Worm (Caenorhabditis elegans) whole organism, young adult: ENCODE data around the gene srlf-14.

Experiments
- B0035.1 ChIP-seq: sonication (generic microtip); optimal IDR thresholded peaks from 2 replicates; lab custom pipeline; 2016; ENCODE audit warnings: missing genetic modification characterization, mild to moderate bottlenecking, missing compliant biosample characterization, missing genotype, missing genetic modification reagents
- B0336.3 ChIP-seq: fragments of 200-800 bp; sonication (Bioruptor generic); IDR thresholded peaks from 2 replicates; pipeline ENCODE4 v1.3.6; 2022; ENCODE audit warnings: missing genetic modification characterization, missing compliant biosample characterization
- C06A6.2 ChIP-seq: fragments of 200-800 bp; sonication (Bioruptor generic); conservative IDR thresholded peaks from 2 replicates; pipeline ENCODE4 v1.3.6; 2022; ENCODE audit warnings: missing genetic modification characterization, missing compliant biosample characterization
- F49E8.2 ChIP-seq: sonication (generic microtip); optimal IDR thresholded peaks from 3 replicates; lab custom pipeline; 2017; ENCODE audit warnings: missing genetic modification characterization, mild to moderate bottlenecking, missing compliant biosample characterization, antibody characterized with exemption, moderate library complexity; ENCODE audit not compliant: insufficient read depth
- F57C9.4 ChIP-seq: sonication (generic microtip); optimal IDR thresholded peaks from 2 replicates; lab custom pipeline; 2017; ENCODE audit warnings: mild to moderate bottlenecking, missing genetic modification characterization, missing compliant biosample characterization
- K12H6.12 ChIP-seq: fragments of 200-800 bp; sonication (Bioruptor generic); optimal IDR thresholded peaks from 2 replicates; lab custom pipeline; 2018; ENCODE audit warnings: mild to moderate bottlenecking, missing genetic modification characterization, missing compliant biosample characterization
- T07F8.4 ChIP-seq: sonication (generic microtip); optimal IDR thresholded peaks from 2 replicates; lab custom pipeline; 2016; ENCODE audit warnings: mild to moderate bottlenecking, missing genetic modification characterization, moderate library complexity, missing compliant biosample characterization
- Y53F4B.3 ChIP-seq: fragments of 200-800 bp; sonication (Bioruptor generic); IDR thresholded peaks from 2 replicates; pipeline ENCODE4 v1.3.6; 2022; ENCODE audit warnings: missing genetic modification reagents, missing genetic modification characterization, missing compliant biosample characterization
- Y56A3A.18 ChIP-seq: fragments of 200-800 bp; sonication (Bioruptor generic); IDR thresholded peaks from 2 replicates; pipeline ENCODE4 v1.3.6; 2022; ENCODE audit warnings: missing genetic modification reagents, missing genetic modification characterization, missing compliant biosample characterization
- ama-1 ChIP-seq, 3 experiments: fragments of 150-350 bp in 1 of 3; sonication (generic microtip) in 2 of 3; optimal IDR thresholded peaks; 2 replicates each; lab custom pipeline; 2014 to 2018; ENCODE audit warnings: missing biosample characterization in 2 of 3, missing genetic modification characterization in 2 of 3, missing genetic modification reagents in 2 of 3
- attf-3 ChIP-seq: fragments of 200-800 bp; sonication (Bioruptor generic); conservative IDR thresholded peaks from 2 replicates; pipeline ENCODE4 v1.3.6; 2022; ENCODE audit warnings: missing genetic modification reagents, missing genetic modification characterization, missing compliant biosample characterization
- attf-6 ChIP-seq: fragments of 200-800 bp; sonication (Bioruptor generic); IDR thresholded peaks from 2 replicates; pipeline ENCODE4 v1.3.6; 2022; ENCODE audit warnings: missing genetic modification reagents, missing genetic modification characterization, missing compliant biosample characterization
- cebp-1 ChIP-seq, 2 experiments: fragments of 200-800 bp in 1 of 2; sonication (Bioruptor generic) in 1 of 2; sonication (generic microtip) in 1 of 2; IDR thresholded peaks in 1 of 2; optimal IDR thresholded peaks in 1 of 2; 2 replicates each; pipeline versions ENCODE4 v1.3.6 to Lab custom; 2017 to 2022; ENCODE audit warnings: missing compliant biosample characterization in 2 of 2, missing genetic modification characterization in 2 of 2, mild to moderate bottlenecking in 1 of 2, missing genetic modification reagents in 1 of 2, moderate library complexity in 1 of 2
- cebp-2 ChIP-seq: fragments of 200-800 bp; sonication (Bioruptor generic); IDR thresholded peaks from 2 replicates; pipeline ENCODE4 v1.3.6; 2022; ENCODE audit warnings: missing genetic modification characterization, missing compliant biosample characterization
- ceh-40 ChIP-seq: fragments of 200-800 bp; sonication (Bioruptor generic); IDR thresholded peaks from 2 replicates; pipeline ENCODE4 v1.3.6; 2022; ENCODE audit warnings: missing genetic modification characterization, missing compliant biosample characterization
- ceh-79 ChIP-seq: sonication (generic microtip); optimal IDR thresholded peaks from 2 replicates; lab custom pipeline; 2017; ENCODE audit warnings: mild to moderate bottlenecking, missing genetic modification characterization, missing compliant biosample characterization
- dpff-1 ChIP-seq: sonication (generic microtip); optimal IDR thresholded peaks from 2 replicates; lab custom pipeline; 2017; ENCODE audit warnings: mild to moderate bottlenecking, missing genetic modification characterization, missing compliant biosample characterization
- hlh-12 ChIP-seq: sonication (generic microtip); optimal IDR thresholded peaks from 2 replicates; lab custom pipeline; 2016; ENCODE audit warnings: missing genetic modification characterization, missing compliant biosample characterization
- lin-54 ChIP-seq: fragments of 200-800 bp; sonication (Bioruptor generic); optimal IDR thresholded peaks from 2 replicates; lab custom pipeline; 2018; ENCODE audit warnings: mild to moderate bottlenecking, missing genetic modification characterization, missing compliant biosample characterization
- madf-3 ChIP-seq: fragments of 200-800 bp; sonication (Bioruptor generic); IDR thresholded peaks from 2 replicates; pipeline ENCODE4 v1.3.6; 2022; ENCODE audit warnings: missing genetic modification reagents, missing genetic modification characterization, missing compliant biosample characterization
- mcd-1 ChIP-seq: fragments of 200-800 bp; sonication (Bioruptor generic); IDR thresholded peaks from 2 replicates; pipeline ENCODE4 v1.3.6; 2022; ENCODE audit warnings: missing genetic modification reagents, missing genetic modification characterization, missing compliant biosample characterization
- mes-4 ChIP-seq: sonication (generic microtip); optimal IDR thresholded peaks from 2 replicates; lab custom pipeline; 2016; ENCODE audit warnings: missing genotype, missing genetic modification characterization, missing compliant biosample characterization
- mxl-1 ChIP-seq: sonication (generic microtip); optimal IDR thresholded peaks from 2 replicates; lab custom pipeline; 2016; ENCODE audit warnings: missing genetic modification characterization, missing compliant biosample characterization
- nhr-120 ChIP-seq: fragments of 200-800 bp; sonication (Bioruptor generic); IDR thresholded peaks from 2 replicates; pipeline ENCODE4 v1.3.6; 2022; ENCODE audit warnings: missing genetic modification characterization, missing compliant biosample characterization
- nhr-90 ChIP-seq: sonication (generic microtip); optimal IDR thresholded peaks from 2 replicates; lab custom pipeline; 2016; ENCODE audit warnings: missing genotype, mild to moderate bottlenecking, missing genetic modification characterization, missing compliant biosample characterization
- snpc-4 ChIP-seq, 5 experiments: fragments of 150-350 bp in 1 of 5; sonication (generic microtip) in 4 of 5; optimal IDR thresholded peaks; 2 replicates each; lab custom pipeline; 2014 to 2018; ENCODE audit warnings: missing genetic modification characterization in 5 of 5, missing biosample characterization in 3 of 5, antibody characterized with exemption in 2 of 5, mild to moderate bottlenecking in 2 of 5, missing compliant biosample characterization in 2 of 5, missing genotype in 2 of 5, moderate library complexity in 2 of 5, missing genetic modification reagents in 1 of 5
- somi-1 ChIP-seq: fragments of 200-800 bp; sonication (Bioruptor generic); optimal IDR thresholded peaks from 2 replicates; lab custom pipeline; 2018; ENCODE audit warnings: mild to moderate bottlenecking, missing genetic modification characterization, missing compliant biosample characterization
- sptf-2 ChIP-seq: fragments of 200-800 bp; sonication (Bioruptor generic); optimal IDR thresholded peaks from 2 replicates; lab custom pipeline; 2018; ENCODE audit warnings: mild to moderate bottlenecking, missing genetic modification characterization, missing compliant biosample characterization
- tbx-9 ChIP-seq: sonication (generic microtip); optimal IDR thresholded peaks from 2 replicates; lab custom pipeline; 2016; ENCODE audit warnings: borderline replicate concordance, missing genetic modification characterization, inconsistent platforms, missing compliant biosample characterization
- unc-62 ChIP-seq: fragments of 150-350 bp; optimal IDR thresholded peaks from 2 replicates; lab custom pipeline; 2014; ENCODE audit warnings: missing biosample characterization, missing genetic modification reagents, missing genetic modification characterization
- zim-3 ChIP-seq: sonication (generic microtip); optimal IDR thresholded peaks from 2 replicates; lab custom pipeline; 2017; ENCODE audit warnings: mild to moderate bottlenecking, missing genetic modification characterization, moderate library complexity, missing compliant biosample characterization
- ztf-18 ChIP-seq: sonication (generic microtip); optimal IDR thresholded peaks from 2 replicates; lab custom pipeline; 2016; ENCODE audit warnings: missing genotype, mild to moderate bottlenecking, missing genetic modification characterization, missing compliant biosample characterization
- ztf-22 ChIP-seq: fragments of 200-800 bp; sonication (Bioruptor generic); optimal IDR thresholded peaks from 2 replicates; lab custom pipeline; 2018; ENCODE audit warnings: mild to moderate bottlenecking, missing genetic modification characterization, moderate library complexity, missing compliant biosample characterization
- ztf-25 ChIP-seq: fragments of 200-800 bp; sonication (Bioruptor generic); IDR thresholded peaks from 2 replicates; pipeline ENCODE4 v1.3.6; 2022; ENCODE audit warnings: missing genetic modification reagents, missing genetic modification characterization, missing compliant biosample characterization
- ztf-28 ChIP-seq: fragments of 200-800 bp; sonication (Bioruptor generic); IDR thresholded peaks from 2 replicates; pipeline ENCODE4 v1.3.6; 2022; ENCODE audit warnings: missing genetic modification reagents, missing genetic modification characterization, missing compliant biosample characterization
- ztf-3 ChIP-seq: fragments of 200-800 bp; sonication (Bioruptor generic); optimal IDR thresholded peaks from 2 replicates; lab custom pipeline; 2018; ENCODE audit warnings: mild to moderate bottlenecking, missing genetic modification characterization, missing compliant biosample characterization

srlf-14 gene

ce11 chrIV:10900083-10900482 lies 5.9 kb upstream of the srlf-14 start, which contains the start of gene srlf-30:
Gene srlf-30, plus strand, starts transcription at chrIV:10900383.
- TF ChIP-seq ceh-79 (tag; lab: Kevin White, UChicago) = no peak
- TF ChIP-seq cebp-2 (GFP tag; lab: Robert Waterston, UW) = no peak
- TF ChIP-seq K12H6.12 (tag; lab: Kevin White, UChicago) = no peak
- no peak for TF ChIP-seq ztf-22 (GFP tag; lab: Kevin White, UChicago)
- no peak for TF ChIP-seq zim-3
- no peak for TF ChIP-seq hlh-12 (tag; lab: Kevin White, UChicago)
- no peak for TF ChIP-seq attf-6 (GFP tag; lab: Robert Waterston, UW)
- no peak for TF ChIP-seq T07F8.4 (tag; lab: Kevin White, UChicago)
- TF ChIP-seq C06A6.2 (GFP tag; lab: Robert Waterston, UW) = no peak
- no peak for TF ChIP-seq snpc-4 (GFP tag; optimal IDR thresholded peaks at IDR 0.05; lab: Kevin White, UChicago)
- TF ChIP-seq snpc-4 (tag; optimal IDR thresholded peaks at IDR 0.05; lab: Kevin White, UChicago) = no peak
- no peak for TF ChIP-seq attf-3 (GFP tag; lab: Robert Waterston, UW)
- TF ChIP-seq nhr-90 (tag; lab: Kevin White, UChicago) = no peak
- TF ChIP-seq B0035.1 (tag; lab: Kevin White, UChicago) = no peak

ce11 chrIV:10899091-10899490 lies 4.9 kb upstream of the srlf-14 start, which contains the start of the genes F13E9.9 and F13E9.19:
Gene F13E9.9, minus strand, starts transcription at chrIV:10899191.
Gene F13E9.19, plus strand, starts transcription at chrIV:10899406.
- TF ChIP-seq madf-3 (GFP tag; lab: Robert Waterston, UW) (no peak), dpff-1 (tag; lab: Kevin White, UChicago) (no peak), ceh-40 (no peak), nhr-120 (GFP tag; lab: Robert Waterston, UW) (no peak), mxl-1 (tag; lab: Kevin White, UChicago) (no peak), sptf-2 (GFP tag; lab: Kevin White, UChicago) (no peak), cebp-1 (GFP tag; IDR thresholded peaks at IDR 0.05; lab: Robert Waterston, UW) (no peak), cebp-1 (tag; optimal IDR thresholded peaks at IDR 0.05; lab: Kevin White, UChicago) (no peak), ztf-18 (tag; lab: Kevin White, UChicago) (no peak)

- TF ChIP-seq F57C9.4 = no peak
- TF ChIP-seq somi-1 = no peak
- no peak for TF ChIP-seq unc-62 (GFP tag; lab: Kevin White, UChicago)
Observed at ce11 chrIV:10898160-10898559, 4.0 kb upstream of the srlf-14 start.

- no peak for TF ChIP-seq lin-54 (GFP tag; lab: Kevin White, UChicago)
- TF ChIP-seq mes-4 (tag; lab: Kevin White, UChicago) = no peak
- TF ChIP-seq F49E8.2 = no peak
- no peak for TF ChIP-seq B0035.1 (tag; lab: Kevin White, UChicago)
- no peak for TF ChIP-seq Y56A3A.18 (GFP tag; lab: Robert Waterston, UW)
- no peak for TF ChIP-seq ama-1 (optimal IDR thresholded peaks at IDR 0.05; lab: Kevin White, UChicago)
- TF ChIP-seq ama-1 (GFP tag; optimal IDR thresholded peaks at IDR 0.05; lab: Kevin White, UChicago) = no peak
- no peak for TF ChIP-seq B0336.3
Observed at ce11 chrIV:10896512-10896911, 2.4 kb upstream of the srlf-14 start, which contains the start of gene srlf-13. Gene srlf-13, minus strand, starts transcription at chrIV:10896612.

ce11 chrIV:10891993-10892392 lies 2.2 kb downstream of the srlf-14 start, which contains the start of gene srlf-12:
Gene srlf-12, minus strand, starts transcription at chrIV:10892093.
- TF ChIP-seq tbx-9 (tag; lab: Kevin White, UChicago) (no peak), ztf-25 (GFP tag; lab: Robert Waterston, UW) (no peak), attf-6 (GFP tag; lab: Robert Waterston, UW) (no peak), mcd-1 (GFP tag; lab: Robert Waterston, UW) (no peak), Y53F4B.3 (GFP tag; lab: Robert Waterston, UW) (no peak), attf-3 (GFP tag; lab: Robert Waterston, UW) (no peak), mxl-1 (tag; lab: Kevin White, UChicago) (no peak), ztf-28 (GFP tag; lab: Robert Waterston, UW) (no peak), ztf-3 (no peak)
